Worm (Caenorhabditis elegans): Measurements from ENCODE around the gene Y38E10A.35.
"Not testable (repeated sequence)": the region's sequence is repeated elsewhere in the genome, so short reads cannot be mapped to it uniquely, and the experiment has no call there.

The Y38E10A.35 gene

ce11 chrII:12536203-12536602 lies 36.5 kb downstream of the Y38E10A.35 start, which contains the start of gene F49C5.3:
F49C5.3 (plus strand) TSS chrII:12536503.
- TF ChIP-seq W03F9.2, him-1, dao-5 (tag; optimal IDR thresholded peaks at IDR 0.05): not testable (repeated sequence)

DNA sequence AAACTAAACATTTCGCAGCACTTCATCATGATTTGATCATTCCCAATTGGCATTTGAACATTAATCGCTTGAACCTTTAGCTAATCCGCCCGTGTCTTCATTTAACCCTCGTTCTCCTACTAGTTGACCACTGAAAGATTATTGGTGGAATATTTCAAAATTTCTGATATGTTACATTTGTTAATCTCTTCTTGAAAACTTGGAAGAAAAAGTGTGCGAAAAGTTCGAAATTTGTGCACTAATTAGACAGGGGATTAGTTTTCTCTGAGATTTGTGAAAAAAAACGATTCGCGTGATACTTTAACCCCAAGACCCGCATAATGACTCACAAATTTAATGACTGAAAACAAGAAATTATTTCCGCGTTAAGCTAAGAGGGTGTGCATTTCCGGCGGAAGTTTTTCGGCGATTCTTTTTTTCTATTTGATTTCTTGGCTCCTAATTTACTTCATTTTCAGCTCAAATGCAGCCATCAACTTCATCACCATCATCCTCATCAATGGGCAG lies 37.3 kb downstream of the Y38E10A.35 start, which contains the start of gene nimk-1:
TSS of gene nimk-1 (plus strand) at position 457 of the 507 bp plus-strand sequence.
- no peak for TF ChIP-seq dao-5 (tag; optimal IDR thresholded peaks at IDR 0.05)
- TF ChIP-seq him-1 (tag; optimal IDR thresholded peaks at IDR 0.05) = no peak
- TF ChIP-seq W03F9.2 (tag; optimal IDR thresholded peaks at IDR 0.05) = no peak

ce11 chrII:12530958-12531357 lies 41.7 kb downstream of the Y38E10A.35 start, which contains the start of gene srx-120:
srx-120 (plus strand) TSS chrII:12531258.
- TF ChIP-seq him-1 (tag; optimal IDR thresholded peaks at IDR 0.05) = no peak
- no peak for TF ChIP-seq W03F9.2 (tag; optimal IDR thresholded peaks at IDR 0.05)
- no peak for TF ChIP-seq dao-5 (tag; optimal IDR thresholded peaks at IDR 0.05)

DNA sequence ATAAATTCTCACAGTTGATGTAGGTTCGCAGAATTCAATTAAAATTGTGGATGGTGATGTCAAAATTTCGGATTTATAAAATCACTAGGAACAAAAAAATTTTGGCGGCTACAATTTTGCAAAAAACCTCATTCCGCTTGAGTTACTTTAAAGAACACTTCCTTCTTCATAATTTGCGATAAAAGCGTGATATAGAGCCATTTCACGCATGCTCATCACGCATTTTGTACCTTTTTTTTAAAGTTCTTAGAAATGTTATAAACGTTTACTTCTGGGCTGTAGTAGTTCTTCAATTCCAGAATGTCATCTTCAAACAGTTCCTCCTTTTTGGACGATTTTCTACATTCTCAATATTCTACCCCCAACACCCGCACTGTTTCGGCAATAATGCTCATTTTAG lies 44.7 kb downstream of the Y38E10A.35 start, which contains the start of gene srx-119:
TSS of gene srx-119 (plus strand) at position 301 of the 400 bp plus-strand sequence.
- TF ChIP-seq W03F9.2 (tag; optimal IDR thresholded peaks at IDR 0.05) (no peak), him-1 (tag; optimal IDR thresholded peaks at IDR 0.05) (no peak), dao-5 (tag; optimal IDR thresholded peaks at IDR 0.05) (no peak)

DNA sequence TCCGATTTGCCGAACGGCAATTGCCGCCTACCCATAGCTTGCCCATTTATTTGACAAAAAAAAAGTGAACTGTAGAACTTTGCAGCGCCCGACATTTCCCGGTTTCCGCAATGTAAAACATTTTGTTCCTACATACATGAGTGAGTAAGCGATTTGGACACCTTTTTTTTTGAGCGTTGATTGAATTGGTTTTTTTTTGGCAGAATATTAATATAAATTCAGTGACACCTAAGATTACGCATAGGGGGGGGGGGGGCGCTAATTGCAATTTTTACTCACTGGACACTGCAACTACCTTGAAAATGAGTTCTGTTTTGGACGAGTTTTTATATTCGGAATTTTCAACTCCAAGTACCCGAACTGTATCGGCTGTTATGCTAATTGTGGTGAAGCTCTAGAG lies 47.1 kb downstream of the Y38E10A.35 start, which contains the start of gene srx-118:
TSS of gene srx-118 (plus strand) at position 301 of the 400 bp plus-strand sequence.
- TF ChIP-seq him-1 (tag; optimal IDR thresholded peaks at IDR 0.05) (no peak), dao-5 (tag; optimal IDR thresholded peaks at IDR 0.05) (no peak), W03F9.2 (tag; optimal IDR thresholded peaks at IDR 0.05) (no peak)

Measured in whole organism, L4/young adult.